Worm (Caenorhabditis elegans): Measurements from ENCODE around the gene srd-39.

Gene srd-39

DNA sequence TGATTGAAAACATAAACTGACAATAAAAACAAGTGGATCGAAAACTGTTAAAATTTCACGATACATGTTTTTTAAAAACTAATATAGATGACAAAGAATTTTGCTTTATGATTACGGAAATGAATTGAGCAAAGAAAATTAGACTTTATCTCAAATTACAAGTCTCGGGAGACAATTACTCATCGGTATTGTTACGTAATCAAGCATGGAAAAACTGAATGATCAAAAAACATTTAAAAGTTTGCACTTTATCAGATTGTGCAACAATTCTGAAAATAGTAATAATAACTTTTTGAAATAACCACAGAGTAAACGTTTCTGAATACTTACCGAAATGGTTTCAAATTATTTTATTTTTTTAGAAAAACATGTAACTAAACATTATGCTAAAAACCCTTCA is 5.4 kb upstream of the srd-39 start, which contains the start of gene srd-43:
Gene srd-43 (minus strand): TSS at position 66 of the 400 bp plus-strand sequence.
- TF ChIP-seq ztf-6 (GFP tag; IDR thresholded peaks at IDR 0.05) (no peak), dpl-1 (GFP tag; optimal IDR thresholded peaks at IDR 0.05) (no peak), nfya-1 (tag; optimal IDR thresholded peaks at IDR 0.05; ENCODE audit: borderline replicate concordance, insufficient read depth) (no peak)

DNA sequence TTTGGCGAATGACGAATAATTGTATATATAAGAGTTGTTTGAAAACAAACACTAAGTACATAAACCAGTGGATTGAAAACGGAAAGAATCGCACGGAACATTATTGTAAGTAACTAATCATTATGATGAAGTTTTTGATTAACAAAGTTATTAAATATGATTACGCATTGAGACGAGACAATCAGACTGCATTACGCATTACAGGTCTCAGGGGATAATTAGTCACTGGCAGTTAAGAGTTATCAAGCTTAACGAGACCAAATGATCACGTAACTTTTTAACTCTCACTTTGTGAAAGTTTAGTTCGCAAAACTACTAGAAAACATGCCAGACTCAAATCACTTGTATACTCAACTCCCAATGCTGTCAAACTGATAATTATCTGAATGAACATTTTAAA is 3.0 kb upstream of the srd-39 start, which contains the start of gene srd-42:
Gene srd-42 (minus strand): TSS at position 101 of the 400 bp plus-strand sequence.
- TF ChIP-seq F52B5.7 (tag; optimal IDR thresholded peaks at IDR 0.05) (no peak), lin-54 (GFP tag; optimal IDR thresholded peaks at IDR 0.05) (no peak), athp-1 (tag; optimal IDR thresholded peaks at IDR 0.05) (no peak), ets-4 (GFP tag; optimal IDR thresholded peaks at IDR 0.05) (no peak), lsy-27 (tag; optimal IDR thresholded peaks at IDR 0.05; ENCODE audit: borderline replicate concordance, insufficient read depth) (no peak), snpc-1.1 (tag; optimal IDR thresholded peaks at IDR 0.05; ENCODE audit: insufficient read depth) (no peak), nhr-80 (tag; optimal IDR thresholded peaks at IDR 0.05) (no peak), F57A8.1 (GFP tag; optimal IDR thresholded peaks at IDR 0.05) (no peak), cebp-1 (GFP tag; IDR thresholded peaks at IDR 0.05) (no peak), cebp-1 (tag; optimal IDR thresholded peaks at IDR 0.05) (no peak)

DNA sequence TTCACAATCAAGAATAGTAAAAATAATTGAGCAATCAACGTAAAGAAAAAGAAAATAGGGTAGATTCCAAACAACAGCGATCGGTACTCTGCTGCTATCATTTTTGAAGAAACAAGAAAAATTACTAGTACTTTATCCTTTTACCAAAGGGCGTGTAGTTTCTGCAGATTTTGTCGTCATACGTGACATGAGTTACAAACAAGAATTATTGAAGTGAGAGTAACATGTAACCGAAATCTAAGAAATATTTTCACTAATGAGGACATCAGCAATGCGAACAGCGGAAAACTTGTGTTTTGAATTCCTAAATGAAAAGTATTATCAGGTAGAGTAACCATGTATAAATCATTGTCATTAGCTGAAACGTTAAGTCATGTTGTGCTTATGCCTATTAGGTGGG is 5.7 kb downstream of the srd-39 start, which contains the start of gene srd-36:
Gene srd-36 (minus strand): TSS at position 101 of the 400 bp plus-strand sequence.
- TF ChIP-seq sptf-2 (GFP tag; optimal IDR thresholded peaks at IDR 0.05) (no peak), Y95B8A.8 (GFP tag; IDR thresholded peaks at IDR 0.05) (no peak), F57A8.1 (GFP tag; optimal IDR thresholded peaks at IDR 0.05) (no peak), T07F8.4 (tag; optimal IDR thresholded peaks at IDR 0.05) (no peak), F52B5.7 (tag; optimal IDR thresholded peaks at IDR 0.05) (no peak), lir-1 (GFP tag; conservative IDR thresholded peaks at IDR 0.05) (no peak), Y53F4B.3 (GFP tag; IDR thresholded peaks at IDR 0.05) (no peak), sea-2 (GFP tag; IDR thresholded peaks at IDR 0.05) (no peak), fkh-3 (tag; optimal IDR thresholded peaks at IDR 0.05) (no peak), F55B11.4 (tag; optimal IDR thresholded peaks at IDR 0.05; ENCODE audit: borderline replicate concordance, insufficient read depth) (no peak), snpc-3.4 (tag; optimal IDR thresholded peaks at IDR 0.05) (no peak), Y67H2A.10 (GFP tag; conservative IDR thresholded peaks at IDR 0.05) (no peak), dpl-1 (GFP tag; optimal IDR thresholded peaks at IDR 0.05) (no peak), ZK185.1 (tag; optimal IDR thresholded peaks at IDR 0.05; ENCODE audit: poor library complexity, severe bottlenecking) (no peak), nhr-90 (tag; optimal IDR thresholded peaks at IDR 0.05) (no peak), let-526 (GFP tag; IDR thresholded peaks at IDR 0.05) (no peak), ztf-28 (GFP tag; IDR thresholded peaks at IDR 0.05) (no peak)

DNA sequence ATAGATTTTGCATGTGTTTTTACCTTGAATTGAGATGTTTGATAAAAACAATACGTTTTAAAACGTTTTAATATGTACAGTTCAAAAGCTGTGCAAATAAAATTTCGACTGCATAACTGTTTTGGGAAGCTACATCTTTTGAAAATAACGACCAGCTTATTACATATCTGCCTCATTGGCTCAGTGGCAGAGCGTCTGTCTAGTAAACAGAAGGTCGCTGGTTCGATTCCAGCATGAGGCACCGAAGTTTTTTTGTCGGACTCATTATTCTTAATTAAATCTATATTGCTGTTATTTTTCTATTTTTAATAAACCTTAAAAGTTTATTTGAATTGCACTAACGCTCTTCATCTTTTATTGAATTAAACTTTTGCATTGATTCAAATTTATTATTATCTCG is 7.4 kb downstream of the srd-39 start:
- TF ChIP-seq zfh-2 (GFP tag; conservative IDR thresholded peaks at IDR 0.05): no peak
- TF ChIP-seq bed-1 (GFP tag; IDR thresholded peaks at IDR 0.05): no peak
- no peak for TF ChIP-seq F57A8.1 (GFP tag; optimal IDR thresholded peaks at IDR 0.05)
- no peak for TF ChIP-seq athp-1 (tag; optimal IDR thresholded peaks at IDR 0.05)
- no peak for TF ChIP-seq tbx-9 (tag; optimal IDR thresholded peaks at IDR 0.05; ENCODE audit: borderline replicate concordance)
- no peak for TF ChIP-seq aptf-2 (GFP tag; conservative IDR thresholded peaks at IDR 0.05)
- no peak for TF ChIP-seq nfyb-1 (GFP tag; IDR thresholded peaks at IDR 0.05)
- no peak for TF ChIP-seq F10E7.11 (tag; optimal IDR thresholded peaks at IDR 0.05)
- TF ChIP-seq mcd-1 (GFP tag; IDR thresholded peaks at IDR 0.05): no peak
- TF ChIP-seq akir-1 (GFP tag; optimal IDR thresholded peaks at IDR 0.05): no peak
- TF ChIP-seq C17E4.6 (GFP tag; IDR thresholded peaks at IDR 0.05): no peak
- no peak for TF ChIP-seq zim-3 (tag; optimal IDR thresholded peaks at IDR 0.05)
- TF ChIP-seq ztf-6 (GFP tag; IDR thresholded peaks at IDR 0.05): no peak
- TF ChIP-seq mel-28 (tag; optimal IDR thresholded peaks at IDR 0.05; ENCODE audit: borderline replicate concordance): no peak
- TF ChIP-seq hmg-20 (GFP tag; IDR thresholded peaks at IDR 0.05): no peak
- no peak for TF ChIP-seq nhr-27 (tag; optimal IDR thresholded peaks at IDR 0.05)
- peak; percentile 4 for TF ChIP-seq T07F8.4 (tag; optimal IDR thresholded peaks at IDR 0.05)
- peak; percentile 83 for TF ChIP-seq tbp1 (GFP tag; optimal IDR thresholded peaks at IDR 0.05)
- TF ChIP-seq sptf-2 (GFP tag; optimal IDR thresholded peaks at IDR 0.05): no peak
- no peak for TF ChIP-seq F37B4.10 (GFP tag; IDR thresholded peaks at IDR 0.05)
- peak; percentile 35 for TF ChIP-seq snpc-3.4 (tag; optimal IDR thresholded peaks at IDR 0.05)
- TF ChIP-seq cebp-1 (GFP tag; IDR thresholded peaks at IDR 0.05): no peak
- TF ChIP-seq cebp-1 (tag; optimal IDR thresholded peaks at IDR 0.05): no peak
